Worm (Caenorhabditis elegans) whole organism, L4 larva: ENCODE measurements around the gene best-20.

Experiments
- F10B5.3 ChIP-seq: sonication (generic microtip); optimal IDR thresholded peaks from 2 replicates; lab custom pipeline; 2016; ENCODE audit warnings: mild to moderate bottlenecking, missing genetic modification characterization, missing compliant biosample characterization
- F49E8.2 ChIP-seq: sonication (generic microtip); optimal IDR thresholded peaks from 2 replicates; lab custom pipeline; 2016; ENCODE audit warnings: missing compliant biosample characterization, mild to moderate bottlenecking, missing genetic modification characterization, borderline replicate concordance
- R02D3.7 ChIP-seq: fragments of 150-350 bp; sonication (generic microtip); optimal IDR thresholded peaks from 3 replicates; lab custom pipeline; 2014; ENCODE audit warnings: missing biosample characterization, missing genetic modification characterization
- aly-2 ChIP-seq: sonication (generic microtip); optimal IDR thresholded peaks from 2 replicates; lab custom pipeline; 2018; ENCODE audit warnings: missing biosample characterization, missing genetic modification characterization
- egl-43 ChIP-seq: fragments of 200-800 bp; sonication (Bioruptor generic); IDR thresholded peaks from 2 replicates; pipeline ENCODE4 v1.3.6; 2022; ENCODE audit warnings: missing genetic modification reagents, missing genetic modification characterization, missing compliant biosample characterization
- fos-1 ChIP-seq: fragments of 150-350 bp; optimal IDR thresholded peaks from 2 replicates; lab custom pipeline; 2014; ENCODE audit warnings: missing biosample characterization, missing genetic modification characterization
- hlh-30 ChIP-seq: sonication (generic microtip); optimal IDR thresholded peaks from 2 replicates; lab custom pipeline; 2017; ENCODE audit warnings: antibody characterized with exemption, mild to moderate bottlenecking, missing genetic modification characterization, missing compliant biosample characterization; ENCODE audit not compliant: insufficient read depth
- lin-15B ChIP-seq: fragments of 150-350 bp; sonication (generic microtip); optimal IDR thresholded peaks from 3 replicates; lab custom pipeline; 2014; ENCODE audit warnings: missing biosample characterization, missing genetic modification characterization
- mdl-1 ChIP-seq, 2 experiments: fragments of 150-350 bp in 1 of 2; sonication (generic microtip) in 1 of 2; optimal IDR thresholded peaks; 2 replicates each; lab custom pipeline; 2014 to 2017; ENCODE audit warnings: missing biosample characterization in 2 of 2, missing genetic modification characterization in 2 of 2
- mep-1 ChIP-seq: fragments of 150-350 bp; sonication (generic microtip); optimal IDR thresholded peaks from 3 replicates; lab custom pipeline; 2014; ENCODE audit warnings: missing biosample characterization, missing genetic modification characterization
- nhr-102 ChIP-seq: sonication (generic microtip); optimal IDR thresholded peaks from 2 replicates; lab custom pipeline; 2016; ENCODE audit warnings: mild to moderate bottlenecking, missing genetic modification characterization, moderate library complexity, missing compliant biosample characterization
- nhr-28 ChIP-seq: fragments of 150-350 bp; optimal IDR thresholded peaks from 2 replicates; lab custom pipeline; 2014; ENCODE audit warnings: missing biosample characterization, missing genetic modification characterization
- sdz-12 ChIP-seq: fragments of 200-800 bp; sonication (Bioruptor generic); optimal IDR thresholded peaks from 2 replicates; lab custom pipeline; 2018; ENCODE audit warnings: mild to moderate bottlenecking, missing genetic modification characterization, missing compliant biosample characterization
- unc-62 ChIP-seq, 3 experiments: fragments of 150-350 bp in 1 of 3; sonication (generic microtip); optimal IDR thresholded peaks in 2 of 3; peaks in 1 of 3; 1 replicate in 1 of 3; 2 replicates in 2 of 3; lab custom pipeline; 2014 to 2017; ENCODE audit warnings: missing biosample characterization in 3 of 3, missing genetic modification characterization in 3 of 3, missing genetic modification reagents in 3 of 3, missing genotype in 1 of 3

- TF ChIP-seq mdl-1 (tag; optimal IDR thresholded peaks at IDR 0.05; lab: Kevin White, UChicago): no peak
- TF ChIP-seq fos-1 (tag; lab: Kevin White, UChicago): no peak
- TF ChIP-seq aly-2 (tag; lab: Kevin White, UChicago): no peak
- no peak for TF ChIP-seq sdz-12 (GFP tag; lab: Kevin White, UChicago)
- no peak for TF ChIP-seq egl-43 (GFP tag; lab: Robert Waterston, UW)
- no peak for TF ChIP-seq F49E8.2
- TF ChIP-seq R02D3.7 (tag; lab: Kevin White, UChicago): no peak
- no peak for TF ChIP-seq nhr-102 (tag; lab: Kevin White, UChicago)
- TF ChIP-seq F10B5.3 (tag; lab: Kevin White, UChicago): no peak
- TF ChIP-seq lin-15B (tag; lab: Kevin White, UChicago): no peak
- TF ChIP-seq hlh-30: no peak
- TF ChIP-seq nhr-28 (tag; lab: Kevin White, UChicago): no peak
- no peak for TF ChIP-seq unc-62 (GFP tag; optimal IDR thresholded peaks at IDR 0.05 in 1 of 2; lab: Kevin White, UChicago)
- TF ChIP-seq unc-62 (tag; optimal IDR thresholded peaks at IDR 0.05; lab: Kevin White, UChicago): no peak
- no peak for TF ChIP-seq mep-1 (tag; lab: Kevin White, UChicago)
Observed at ce11 chrIV:3722690-3723089, 33.3 kb upstream of the best-20 start, which contains the start of gene Y37E11AM.4.
